Fruit fly (Drosophila melanogaster) whole organism, embryonic: Measurements from ENCODE around the gene eIF2gamma.

Source experiments
- B-H1 ChIP-seq: fragments of 200-800 bp; sonication (Bioruptor generic); IDR thresholded peaks from 3 replicates; pipeline ENCODE4 v1.3.6; 2022; ENCODE audit warnings: missing biosample characterization, missing genetic modification characterization
- CG1024 ChIP-seq: fragments of 200-800 bp; sonication (Bioruptor generic); IDR thresholded peaks from 2 replicates; pipeline ENCODE4 v1.3.6; 2022; ENCODE audit warnings: missing biosample characterization, missing genetic modification characterization
- CG10274 ChIP-seq: fragments of 200-800 bp; sonication (Bioruptor generic); optimal IDR thresholded peaks from 3 replicates; lab custom pipeline; 2017; ENCODE audit warnings: missing biosample characterization, mild to moderate bottlenecking, missing genetic modification characterization
- CG10321 ChIP-seq: fragments of 200-800 bp; sonication (Bioruptor generic); IDR thresholded peaks from 2 replicates; pipeline ENCODE4 v1.3.6; 2022; ENCODE audit warnings: missing biosample characterization, missing genetic modification characterization
- CG10654 ChIP-seq: fragments of 200-800 bp; sonication (Bioruptor generic); optimal IDR thresholded peaks from 2 replicates; lab custom pipeline; 2016; ENCODE audit warnings: missing biosample characterization, missing genetic modification characterization
- CG12071 ChIP-seq: fragments of 200-800 bp; sonication (Bioruptor generic); optimal IDR thresholded peaks from 3 replicates; lab custom pipeline; 2018; ENCODE audit warnings: missing biosample characterization, mild to moderate bottlenecking, missing genetic modification characterization
- CG1233 ChIP-seq: fragments of 200-800 bp; sonication (Bioruptor generic); optimal IDR thresholded peaks from 4 replicates; lab custom pipeline; 2018; ENCODE audit warnings: missing biosample characterization, mild to moderate bottlenecking, missing genetic modification characterization
- CG12391 ChIP-seq: fragments of 200-800 bp; sonication (Bioruptor generic); optimal IDR thresholded peaks from 3 replicates; lab custom pipeline; 2018; ENCODE audit warnings: missing biosample characterization, mild to moderate bottlenecking, missing genetic modification characterization, moderate library complexity
- CG13123 ChIP-seq: fragments of 200-800 bp; sonication (Bioruptor generic); optimal IDR thresholded peaks from 2 replicates; lab custom pipeline; 2016; ENCODE audit warnings: missing biosample characterization, missing genetic modification characterization
- CG13775 ChIP-seq: fragments of 200-800 bp; sonication (Bioruptor generic); optimal IDR thresholded peaks from 3 replicates; lab custom pipeline; 2017; ENCODE audit warnings: missing biosample characterization, mild to moderate bottlenecking, missing genetic modification characterization
- CG1602 ChIP-seq: fragments of 200-800 bp; sonication (Bioruptor generic); optimal IDR thresholded peaks from 3 replicates; lab custom pipeline; 2016; ENCODE audit warnings: missing biosample characterization, missing genetic modification characterization
- CG1832 ChIP-seq: fragments of 200-800 bp; sonication (Bioruptor generic); optimal IDR thresholded peaks from 2 replicates; lab custom pipeline; 2017; ENCODE audit warnings: missing biosample characterization, mild to moderate bottlenecking, missing genetic modification characterization, inconsistent platforms
- CG18764 ChIP-seq: fragments of 200-800 bp; sonication (Bioruptor generic); optimal IDR thresholded peaks from 3 replicates; lab custom pipeline; 2016; ENCODE audit warnings: missing biosample characterization, missing genetic modification characterization
- CG42726 ChIP-seq: fragments of 200-800 bp; sonication (Bioruptor generic); IDR thresholded peaks from 2 replicates; pipeline ENCODE4 v1.3.6; 2022; ENCODE audit warnings: missing biosample characterization, missing genetic modification characterization; ENCODE audit not compliant: partially characterized antibody
- CG4707 ChIP-seq: fragments of 200-800 bp; sonication (Bioruptor generic); optimal IDR thresholded peaks from 2 replicates; lab custom pipeline; 2018; ENCODE audit warnings: missing biosample characterization, mild to moderate bottlenecking, missing genetic modification characterization, moderate library complexity
- CG5953 ChIP-seq: fragments of 200-800 bp; sonication (Bioruptor generic); IDR thresholded peaks from 2 replicates; pipeline ENCODE4 v1.3.6; 2022; ENCODE audit warnings: missing biosample characterization, missing genetic modification characterization
- CG7372 ChIP-seq: fragments of 200-800 bp; sonication (Bioruptor generic); IDR thresholded peaks from 2 replicates; pipeline ENCODE4 v1.3.6; 2022; ENCODE audit warnings: missing biosample characterization, missing genetic modification characterization
- CG7745 ChIP-seq: fragments of 200-800 bp; sonication (Bioruptor generic); optimal IDR thresholded peaks from 2 replicates; lab custom pipeline; 2018; ENCODE audit warnings: missing biosample characterization, mild to moderate bottlenecking, missing genetic modification characterization, moderate library complexity
- CG7987 ChIP-seq: fragments of 200-800 bp; sonication (Bioruptor generic); optimal IDR thresholded peaks from 2 replicates; lab custom pipeline; 2018; ENCODE audit warnings: missing biosample characterization, mild to moderate bottlenecking, missing genetic modification characterization, moderate library complexity
- CG8290 ChIP-seq, 3 experiments: fragments of 200-800 bp; sonication (Bioruptor generic); optimal IDR thresholded peaks; 2 replicates each; lab custom pipeline; 2016 to 2019; ENCODE audit warnings: missing biosample characterization in 3 of 3, missing genetic modification characterization in 3 of 3, mild to moderate bottlenecking in 2 of 3, moderate library complexity in 1 of 3
- CG8924 ChIP-seq: fragments of 200-800 bp; optimal IDR thresholded peaks from 3 replicates; lab custom pipeline; 2019; ENCODE audit warnings: missing biosample characterization, mild to moderate bottlenecking, missing genetic modification characterization, moderate library complexity
- Dek ChIP-seq: fragments of 200-800 bp; sonication (Bioruptor generic); optimal IDR thresholded peaks from 3 replicates; lab custom pipeline; 2019; ENCODE audit warnings: missing biosample characterization, mild to moderate bottlenecking, missing genetic modification characterization, moderate library complexity
- Ets65A ChIP-seq: fragments of 200-800 bp; sonication (Bioruptor generic); peaks from one replicate; lab custom pipeline; 2016; ENCODE audit warnings: missing biosample characterization, missing genetic modification characterization
- Hr39 ChIP-seq: fragments of >200 bp; optimal IDR thresholded peaks from 2 replicates; lab custom pipeline; 2017
- MESR4 ChIP-seq: fragments of 200-800 bp; sonication (Bioruptor generic); optimal IDR thresholded peaks from 2 replicates; lab custom pipeline; 2018; ENCODE audit warnings: missing biosample characterization, mild to moderate bottlenecking, missing genetic modification characterization, moderate library complexity
- Mad ChIP-seq: fragments of 200-800 bp; sonication (Bioruptor generic); optimal IDR thresholded peaks from 2 replicates; lab custom pipeline; 2016; ENCODE audit warnings: missing biosample characterization, missing genetic modification characterization
- NFAT ChIP-seq: fragments of 200-800 bp; sonication (Bioruptor generic); IDR thresholded peaks from 2 replicates; pipeline ENCODE4 v1.3.6; 2022; ENCODE audit warnings: missing biosample characterization, missing genetic modification characterization
- Ptx1 ChIP-seq: fragments of 200-800 bp; sonication (Bioruptor generic); IDR thresholded peaks from 2 replicates; pipeline ENCODE4 v1.3.6; 2022; ENCODE audit warnings: missing biosample characterization, missing genetic modification characterization
- Side ChIP-seq: fragments of 200-800 bp; sonication (Bioruptor generic); optimal IDR thresholded peaks from 2 replicates; lab custom pipeline; 2016; ENCODE audit warnings: missing biosample characterization, missing genetic modification characterization
- Sry-δ ChIP-seq: fragments of 200-800 bp; sonication (Bioruptor generic); optimal IDR thresholded peaks from 2 replicates; lab custom pipeline; 2016; ENCODE audit warnings: missing biosample characterization, missing genetic modification characterization
- TFAM ChIP-seq: fragments of 200-800 bp; sonication (Bioruptor generic); optimal IDR thresholded peaks from 2 replicates; lab custom pipeline; 2017; ENCODE audit warnings: missing biosample characterization, missing genetic modification characterization, inconsistent platforms
- Trl ChIP-seq, 3 experiments: fragments of >200 bp in 2 of 3; fragments of 200-800 bp in 1 of 3; sonication (Bioruptor generic) in 1 of 3; optimal IDR thresholded peaks; 2 replicates in 1 of 3; 3 replicates in 2 of 3; lab custom pipeline; 2016 to 2017; ENCODE audit warnings: missing biosample characterization in 1 of 3, missing genetic modification characterization in 1 of 3
- btn ChIP-seq: fragments of 200-800 bp; sonication (Bioruptor generic); optimal IDR thresholded peaks from 2 replicates; lab custom pipeline; 2016; ENCODE audit warnings: missing biosample characterization, missing genetic modification characterization
- cas ChIP-seq: fragments of 200-800 bp; sonication (Bioruptor generic); IDR thresholded peaks from 2 replicates; pipeline ENCODE4 v1.3.6; 2022; ENCODE audit warnings: missing biosample characterization, missing genetic modification characterization
- chif ChIP-seq, 2 experiments: fragments of 200-800 bp; sonication (Bioruptor generic); optimal IDR thresholded peaks; 3 replicates each; lab custom pipeline; 2016; ENCODE audit warnings: missing biosample characterization in 2 of 2, missing genetic modification characterization in 2 of 2
- cwo ChIP-seq: fragments of 200-800 bp; sonication (Bioruptor generic); optimal IDR thresholded peaks from 3 replicates; lab custom pipeline; 2017; ENCODE audit warnings: missing biosample characterization, missing genetic modification characterization, mild to moderate bottlenecking, moderate library complexity, missing genetic modification reagents
- da ChIP-seq: fragments of 200-800 bp; sonication (Bioruptor generic); optimal IDR thresholded peaks from 2 replicates; lab custom pipeline; 2016; ENCODE audit warnings: missing biosample characterization, missing genetic modification characterization
- dm ChIP-seq: fragments of 200-800 bp; sonication (Bioruptor generic); optimal IDR thresholded peaks from 3 replicates; lab custom pipeline; 2016; ENCODE audit warnings: missing biosample characterization, missing genetic modification characterization
- emc ChIP-seq: fragments of 200-800 bp; sonication (Bioruptor generic); optimal IDR thresholded peaks from 2 replicates; lab custom pipeline; 2016; ENCODE audit warnings: missing biosample characterization, missing genetic modification characterization
- gro ChIP-seq: fragments of 200-800 bp; sonication (Bioruptor generic); optimal IDR thresholded peaks from 2 replicates; lab custom pipeline; 2016; ENCODE audit warnings: missing biosample characterization, missing genetic modification characterization
- gsb ChIP-seq: fragments of 200-800 bp; sonication (Bioruptor generic); IDR thresholded peaks from 2 replicates; pipeline ENCODE4 v1.3.6; 2022; ENCODE audit warnings: missing biosample characterization, missing genetic modification characterization
- gsb-n ChIP-seq: fragments of 200-800 bp; sonication (Bioruptor generic); optimal IDR thresholded peaks from 3 replicates; lab custom pipeline; 2018; ENCODE audit warnings: missing biosample characterization, mild to moderate bottlenecking, missing genetic modification characterization
- hb ChIP-seq: fragments of 200-800 bp; sonication (Bioruptor generic); IDR thresholded peaks from 3 replicates; pipeline ENCODE4 v1.3.6; 2022; ENCODE audit warnings: missing biosample characterization, missing genetic modification characterization; ENCODE audit not compliant: partially characterized antibody
- jigr1 ChIP-seq: fragments of 200-800 bp; sonication (Bioruptor generic); IDR thresholded peaks from 3 replicates; pipeline ENCODE4 v1.3.6; 2022; ENCODE audit warnings: missing biosample characterization, missing genetic modification characterization
- p53 ChIP-seq: fragments of 200-800 bp; sonication (Bioruptor generic); optimal IDR thresholded peaks from 2 replicates; lab custom pipeline; 2016; ENCODE audit warnings: missing biosample characterization, missing genetic modification characterization
- pb ChIP-seq: fragments of 200-800 bp; sonication (Bioruptor generic); optimal IDR thresholded peaks from 3 replicates; lab custom pipeline; 2016; ENCODE audit warnings: missing biosample characterization, missing genetic modification characterization
- peb ChIP-seq: fragments of 200-800 bp; sonication (Bioruptor generic); IDR thresholded peaks from 2 replicates; pipeline ENCODE4 v1.3.6; 2022; ENCODE audit warnings: missing biosample characterization, missing genetic modification characterization
- row ChIP-seq: fragments of 200-800 bp; sonication (Bioruptor generic); IDR thresholded peaks from 3 replicates; pipeline ENCODE4 v1.3.6; 2022; ENCODE audit warnings: missing biosample characterization, missing genetic modification characterization
- tgo ChIP-seq: fragments of 200-800 bp; sonication (Bioruptor generic); IDR thresholded peaks from 3 replicates; pipeline ENCODE4 v1.3.6; 2022; ENCODE audit warnings: missing biosample characterization, missing genetic modification characterization
- yki ChIP-seq: fragments of >200 bp; optimal IDR thresholded peaks from 3 replicates; lab custom pipeline; 2018

eIF2gamma gene

dm6 chr3R:15280619-15281334 is 17.5 kb upstream of the eIF2gamma start (continued):
- TF ChIP-seq Side (GFP tag; lab: Kevin White, UChicago) (no peak), cas (GFP tag; lab: Robert Waterston, UW) (no peak), Ptx1 (GFP tag; lab: Robert Waterston, UW) (peak; percentile 43; the same call in 1 of the 2 replicates), CG8290 (GFP tag; optimal IDR thresholded peaks at IDR 0.05; lab: Kevin White, UChicago) (peak; percentile 65), CG8290 (tag; optimal IDR thresholded peaks at IDR 0.05; lab: Kevin White, UChicago) (peak in 1 of 2 experiments; percentile 16), emc (GFP tag; lab: Kevin White, UChicago) (no peak), CG1602 (GFP tag; lab: Kevin White, UChicago) (peak; percentile 78), CG7987 (GFP tag; lab: Kevin White, UChicago) (no peak), cwo (GFP tag; lab: Kevin White, UChicago) (peak; percentile 27), Trl (optimal IDR thresholded peaks at IDR 0.05; lab: Kevin White, UChicago) (peak; percentile 34 to 68), Trl (GFP tag; optimal IDR thresholded peaks at IDR 0.05; lab: Kevin White, UChicago) (no peak), da (GFP tag; lab: Kevin White, UChicago) (no peak), btn (no peak), CG8924 (tag; lab: Kevin White, UChicago) (peak; percentile 83), CG12071 (GFP tag; lab: Kevin White, UChicago) (no peak), CG12391 (tag; lab: Kevin White, UChicago) (peak; percentile 80), yki (lab: Kevin White, UChicago) (peak; percentile 14), dm (GFP tag; lab: Kevin White, UChicago) (no peak), gro (no peak), CG5953 (GFP tag; lab: Robert Waterston, UW) (no peak), CG7745 (no peak), CG42726 (GFP tag; lab: Robert Waterston, UW) (no peak), CG1024 (peak; percentile 18; the same call in 1 of the 2 replicates), CG1233 (GFP tag; lab: Kevin White, UChicago) (peak; percentile 60), CG13123 (GFP tag; lab: Kevin White, UChicago) (peak; percentile 13), gsb (GFP tag; lab: Robert Waterston, UW) (no peak), CG18764 (peak; percentile 55), row (GFP tag; lab: Robert Waterston, UW) (peak; percentile 69), Dek (peak; percentile 20), CG1832 (no peak), gsb-n (tag; lab: Kevin White, UChicago) (peak; percentile 74), CG13775 (peak; percentile 80), TFAM (GFP tag; lab: Kevin White, UChicago) (no peak), peb (GFP tag; lab: Robert Waterston, UW) (no peak), CG4707 (GFP tag; lab: Kevin White, UChicago) (peak; percentile 8), tgo (GFP tag; lab: Robert Waterston, UW) (peak; percentile 33; the same call in 1 of the 3 replicates), MESR4 (no peak), CG7372 (GFP tag; lab: Robert Waterston, UW) (0 out of 2 replicates have a peak, but pooled peaks have one; percentile 25), Hr39 (lab: Kevin White, UChicago) (no peak), Mad (peak; percentile 32), B-H1 (GFP tag; lab: Robert Waterston, UW) (no peak), Sry-δ (no peak), p53 (no peak), pb (GFP tag; lab: Kevin White, UChicago) (no peak), NFAT (GFP tag; lab: Robert Waterston, UW) (no peak; the same call in 1 of the 2 replicates), hb (GFP tag; lab: Robert Waterston, UW) (no peak), chif (GFP tag; optimal IDR thresholded peaks at IDR 0.05; lab: Kevin White, UChicago) (peak in 1 of 2 experiments; percentile 47), jigr1 (GFP tag; lab: Robert Waterston, UW) (no peak), Ets65A (GFP tag; lab: Kevin White, UChicago) (peak; percentile 73), CG10274 (GFP tag; lab: Kevin White, UChicago) (no peak), CG10321 (GFP tag; lab: Robert Waterston, UW) (0 out of 2 replicates have a peak, but pooled peaks have one; percentile 6), CG10654 (GFP tag; lab: Kevin White, UChicago) (peak; percentile 59)
